Worm (Caenorhabditis elegans) whole organism, L3 larva: ENCODE results near the gene Y113G7A.16.

Source experiments
- R02D3.7 ChIP-seq: fragments of 150-350 bp; optimal IDR thresholded peaks from 2 replicates; lab custom pipeline; 2014; ENCODE audit warnings: missing biosample characterization, missing genetic modification characterization
- ZK546.5 ChIP-seq: sonication (generic microtip); optimal IDR thresholded peaks from 2 replicates; lab custom pipeline; 2017; ENCODE audit warnings: missing biosample characterization, missing genetic modification characterization
- aly-2 ChIP-seq: fragments of 150-350 bp; optimal IDR thresholded peaks from 2 replicates; lab custom pipeline; 2014; ENCODE audit warnings: missing biosample characterization, missing genetic modification characterization
- ama-1 ChIP-seq: fragments of 150-350 bp; optimal IDR thresholded peaks from 2 replicates; lab custom pipeline; 2018
- ceh-82 ChIP-seq: fragments of 150-350 bp; optimal IDR thresholded peaks from 2 replicates; lab custom pipeline; 2014; ENCODE audit warnings: missing biosample characterization, missing genetic modification characterization
- ceh-9 ChIP-seq: sonication (generic microtip); optimal IDR thresholded peaks from 2 replicates; lab custom pipeline; 2018; ENCODE audit warnings: missing biosample characterization, missing genetic modification characterization
- daf-12 ChIP-seq: fragments of 150-350 bp; optimal IDR thresholded peaks from 2 replicates; lab custom pipeline; 2014; ENCODE audit warnings: missing biosample characterization, missing genetic modification reagents, missing genetic modification characterization
- egl-27 ChIP-seq: sonication (generic microtip); optimal IDR thresholded peaks from 4 replicates; lab custom pipeline; 2017; ENCODE audit warnings: missing biosample characterization, missing genetic modification reagents, missing genetic modification characterization
- egl-5 ChIP-seq: fragments of 150-350 bp; optimal IDR thresholded peaks from 2 replicates; lab custom pipeline; 2017; ENCODE audit warnings: missing biosample characterization, missing genetic modification reagents, missing genetic modification characterization, inconsistent platforms
- elt-1 ChIP-seq: fragments of 150-350 bp; optimal IDR thresholded peaks from 2 replicates; lab custom pipeline; 2014; ENCODE audit warnings: missing biosample characterization, missing genetic modification characterization
- elt-2 ChIP-seq: sonication (generic microtip); optimal IDR thresholded peaks from 2 replicates; lab custom pipeline; 2016; ENCODE audit warnings: missing genetic modification reagents, mild to moderate bottlenecking, missing genetic modification characterization, missing compliant biosample characterization
- elt-3 ChIP-seq, 3 experiments: fragments of 150-350 bp in 1 of 3; sonication (generic microtip) in 2 of 3; optimal IDR thresholded peaks; 2 replicates in 2 of 3; 4 replicates in 1 of 3; lab custom pipeline; 2014 to 2017; ENCODE audit warnings: missing biosample characterization in 3 of 3, missing genetic modification characterization in 3 of 3
- eor-1 ChIP-seq, 2 experiments: fragments of 150-350 bp; optimal IDR thresholded peaks; 2 replicates each; lab custom pipeline; 2014 to 2018; ENCODE audit warnings: missing biosample characterization in 2 of 2, missing genetic modification characterization in 2 of 2
- fkh-10 ChIP-seq: sonication (generic microtip); optimal IDR thresholded peaks from 2 replicates; lab custom pipeline; 2017; ENCODE audit warnings: missing biosample characterization, missing genetic modification reagents, missing genetic modification characterization
- fos-1 ChIP-seq: fragments of 150-350 bp; optimal IDR thresholded peaks from 2 replicates; lab custom pipeline; 2014; ENCODE audit warnings: missing biosample characterization, missing genetic modification characterization
- lin-39 ChIP-seq: fragments of 150-350 bp; optimal IDR thresholded peaks from 2 replicates; lab custom pipeline; 2018; ENCODE audit warnings: missing biosample characterization, missing genetic modification reagents, missing genetic modification characterization
- lsy-12 ChIP-seq: sonication (generic microtip); optimal IDR thresholded peaks from 2 replicates; lab custom pipeline; 2016; ENCODE audit warnings: mild to moderate bottlenecking, missing genetic modification characterization, missing compliant biosample characterization
- mdl-1 ChIP-seq: fragments of 150-350 bp; optimal IDR thresholded peaks from 2 replicates; lab custom pipeline; 2014; ENCODE audit warnings: missing biosample characterization, missing genetic modification characterization
- mml-1 ChIP-seq: fragments of 150-350 bp; sonication (generic microtip); optimal IDR thresholded peaks from 3 replicates; lab custom pipeline; 2014; ENCODE audit warnings: missing biosample characterization, missing genetic modification characterization
- nfya-1 ChIP-seq: sonication (generic microtip); optimal IDR thresholded peaks from 2 replicates; lab custom pipeline; 2017; ENCODE audit warnings: missing genetic modification characterization, mild to moderate bottlenecking, missing compliant biosample characterization, antibody characterized with exemption, moderate library complexity; ENCODE audit not compliant: insufficient read depth
- nhr-11 ChIP-seq: fragments of 150-350 bp; optimal IDR thresholded peaks from 2 replicates; lab custom pipeline; 2014; ENCODE audit warnings: missing biosample characterization, missing genetic modification characterization
- nhr-12 ChIP-seq: fragments of 150-350 bp; optimal IDR thresholded peaks from 2 replicates; lab custom pipeline; 2014; ENCODE audit warnings: missing biosample characterization, missing genetic modification characterization
- nhr-23 ChIP-seq: fragments of 150-350 bp; optimal IDR thresholded peaks from 2 replicates; lab custom pipeline; 2014; ENCODE audit warnings: missing biosample characterization, missing genetic modification reagents, missing genetic modification characterization
- nhr-237 ChIP-seq: fragments of 150-350 bp; optimal IDR thresholded peaks from 2 replicates; lab custom pipeline; 2014; ENCODE audit warnings: missing biosample characterization, missing genetic modification characterization
- nhr-28 ChIP-seq: fragments of 150-350 bp; optimal IDR thresholded peaks from 2 replicates; lab custom pipeline; 2014; ENCODE audit warnings: missing biosample characterization, missing genetic modification characterization
- nhr-43 ChIP-seq: sonication (generic microtip); optimal IDR thresholded peaks from 2 replicates; lab custom pipeline; 2016; ENCODE audit warnings: mild to moderate bottlenecking, missing genetic modification characterization, missing compliant biosample characterization; ENCODE audit not compliant: poor library complexity, severe bottlenecking
- nhr-76 ChIP-seq: fragments of 150-350 bp; sonication (generic microtip); optimal IDR thresholded peaks from 5 replicates; lab custom pipeline; 2014; ENCODE audit warnings: missing biosample characterization, missing genetic modification characterization
- nhr-77 ChIP-seq: fragments of 150-350 bp; optimal IDR thresholded peaks from 2 replicates; lab custom pipeline; 2014; ENCODE audit warnings: missing biosample characterization, missing genetic modification characterization
- pha-4 ChIP-seq: fragments of 150-350 bp; optimal IDR thresholded peaks from 2 replicates; lab custom pipeline; 2014; ENCODE audit warnings: missing biosample characterization, missing genetic modification reagents, missing genetic modification characterization
- pqm-1 ChIP-seq: fragments of 150-350 bp; optimal IDR thresholded peaks from 2 replicates; lab custom pipeline; 2017; ENCODE audit warnings: missing biosample characterization, missing genetic modification characterization, inconsistent platforms
- sea-2 ChIP-seq: fragments of 150-350 bp; sonication (generic microtip); optimal IDR thresholded peaks from 4 replicates; lab custom pipeline; 2014; ENCODE audit warnings: missing biosample characterization, missing genetic modification reagents, missing genetic modification characterization
- snpc-4 ChIP-seq: fragments of 150-350 bp; optimal IDR thresholded peaks from 2 replicates; lab custom pipeline; 2014; ENCODE audit warnings: missing biosample characterization, missing genetic modification characterization
- tbx-2 ChIP-seq: sonication (generic microtip); optimal IDR thresholded peaks from 2 replicates; lab custom pipeline; 2016; ENCODE audit warnings: mild to moderate bottlenecking, missing genetic modification characterization, missing compliant biosample characterization
- unc-62 ChIP-seq: fragments of 150-350 bp; sonication (generic microtip); optimal IDR thresholded peaks from 4 replicates; lab custom pipeline; 2014; ENCODE audit warnings: missing biosample characterization, missing genetic modification reagents, missing genetic modification characterization
- zag-1 ChIP-seq: fragments of 150-350 bp; optimal IDR thresholded peaks from 2 replicates; lab custom pipeline; 2014; ENCODE audit warnings: missing biosample characterization, missing genetic modification characterization
- ztf-11 ChIP-seq: fragments of 150-350 bp; optimal IDR thresholded peaks from 2 replicates; lab custom pipeline; 2014; ENCODE audit warnings: missing biosample characterization, missing genetic modification characterization
- ztf-4 ChIP-seq: fragments of 150-350 bp; optimal IDR thresholded peaks from 2 replicates; lab custom pipeline; 2014; ENCODE audit warnings: missing biosample characterization, missing genetic modification characterization

Gene Y113G7A.16

ce11 chrV:20005724-20006132 is 31.7 kb upstream of the Y113G7A.16 start (continued):
- TF ChIP-seq nhr-43 (tag; lab: Kevin White, UChicago): no peak
- TF ChIP-seq nhr-77 (tag; lab: Kevin White, UChicago): no peak
- no peak for TF ChIP-seq nhr-76
- TF ChIP-seq mdl-1 (tag; lab: Kevin White, UChicago): peak; percentile 65
- TF ChIP-seq ceh-9: no peak
- no peak for TF ChIP-seq zag-1 (tag; lab: Kevin White, UChicago)
- peak; percentile 17 for TF ChIP-seq ceh-82 (tag; lab: Kevin White, UChicago)
- TF ChIP-seq ama-1 (lab: Kevin White, UChicago): peak; percentile 26
- TF ChIP-seq ztf-11 (tag; lab: Kevin White, UChicago): no peak
- TF ChIP-seq lin-39: peak; percentile 87
- TF ChIP-seq aly-2: no peak
- TF ChIP-seq fos-1 (tag; lab: Kevin White, UChicago): no peak
- TF ChIP-seq ZK546.5 (tag; lab: Kevin White, UChicago): no peak
- peak; percentile 50 for TF ChIP-seq elt-2
- TF ChIP-seq egl-27 (tag; lab: Kevin White, UChicago): no peak
- TF ChIP-seq tbx-2 (tag; lab: Kevin White, UChicago): peak; percentile 13
- TF ChIP-seq fkh-10: peak; percentile 68
- no peak for TF ChIP-seq mml-1
- no peak for TF ChIP-seq lsy-12
- TF ChIP-seq nhr-23 (tag; lab: Kevin White, UChicago): peak; percentile 42
- no peak for TF ChIP-seq ztf-4

DNA sequence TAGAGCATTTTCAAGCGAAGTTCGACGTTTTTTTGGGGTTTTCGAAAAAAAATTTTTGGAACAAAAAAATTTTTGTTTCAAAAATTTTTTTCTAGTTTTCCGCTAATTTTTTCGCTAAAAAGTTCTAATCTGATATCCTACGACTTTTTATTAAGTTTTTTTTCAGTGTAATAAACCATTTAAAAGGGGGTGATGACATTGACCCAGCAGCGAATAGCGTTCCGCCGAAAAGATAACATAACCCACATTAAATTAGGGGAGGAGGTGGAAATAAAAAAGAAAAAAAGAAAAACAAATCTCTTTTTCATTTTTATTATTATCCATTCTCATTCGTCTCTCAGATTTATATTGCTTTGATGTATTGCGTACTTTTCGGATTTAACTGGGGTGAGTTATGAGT is 29.9 kb upstream of the Y113G7A.16 start, which contains the start of gene Y60A3A.23:
TSS of gene Y60A3A.23 (plus strand) at position 301 of the 400 bp plus-strand sequence.
- TF ChIP-seq elt-3 (tag; optimal IDR thresholded peaks at IDR 0.05; lab: Kevin White, UChicago) (no peak), snpc-4 (no peak), nhr-43 (tag; lab: Kevin White, UChicago) (no peak), unc-62 (GFP tag; lab: Kevin White, UChicago) (no peak), nhr-237 (tag; lab: Kevin White, UChicago) (no peak), zag-1 (tag; lab: Kevin White, UChicago) (no peak), nfya-1 (tag; lab: Kevin White, UChicago) (no peak), eor-1 (tag; optimal IDR thresholded peaks at IDR 0.05; lab: Kevin White, UChicago) (no peak), nhr-11 (tag; lab: Kevin White, UChicago) (no peak), mdl-1 (tag; lab: Kevin White, UChicago) (no peak), ZK546.5 (tag; lab: Kevin White, UChicago) (no peak), nhr-28 (tag; lab: Kevin White, UChicago) (no peak), pha-4 (tag; lab: Kevin White, UChicago) (no peak), elt-2 (no peak)

ce11 chrV:20011199-20011598 is 26.2 kb upstream of the Y113G7A.16 start:
- TF ChIP-seq elt-2 (peak; percentile 80), nhr-76 (no peak), ceh-82 (tag; lab: Kevin White, UChicago) (no peak)

ce11 chrV:20011654-20012053 is 25.7 kb upstream of the Y113G7A.16 start, which contains the start of gene Y60A3A.21:
Gene Y60A3A.21 (plus strand): TSS chrV:20011954.
- TF ChIP-seq nhr-76 (no peak), aly-2 (no peak), mml-1 (no peak)

ce11 chrV:20021347-20021746 is 16.0 kb upstream of the Y113G7A.16 start:
- TF ChIP-seq ZK546.5 (tag; lab: Kevin White, UChicago) (no peak), egl-5 (tag; lab: Kevin White, UChicago) (no peak), elt-2 (no peak), nhr-76 (no peak), nhr-77 (tag; lab: Kevin White, UChicago) (no peak), R02D3.7 (no peak), tbx-2 (tag; lab: Kevin White, UChicago) (no peak)

ce11 chrV:20022996-20023456 is 14.4 kb upstream of the Y113G7A.16 start, which contains the start of gene lgc-55:
Gene lgc-55 (plus strand): TSS chrV:20023046.
- TF ChIP-seq nhr-23 (tag; lab: Kevin White, UChicago) (no peak), nhr-76 (no peak), elt-1 (tag; lab: Kevin White, UChicago) (no peak), sea-2 (GFP tag; lab: Kevin White, UChicago) (no peak), nhr-12 (tag; lab: Kevin White, UChicago) (no peak), daf-12 (no peak), nhr-77 (tag; lab: Kevin White, UChicago) (no peak), fkh-10 (no peak), pqm-1 (tag; lab: Kevin White, UChicago) (no peak), pha-4 (tag; lab: Kevin White, UChicago) (no peak), ceh-82 (tag; lab: Kevin White, UChicago) (no peak)
